Worm (Caenorhabditis elegans): ENCODE data around the gene T28F3.9.

T28F3.9 gene

ce11 chrIV:17316398-17316797 lies 8.1 kb downstream of the T28F3.9 start, which contains the start of gene C49C3.20:
Gene C49C3.20, minus strand, starts transcription at chrIV:17316498.
- TF ChIP-seq nhr-23 (tag; optimal IDR thresholded peaks at IDR 0.05) (no peak), hmg-11 (tag; optimal IDR thresholded peaks at IDR 0.05) (no peak), elt-3 (tag; optimal IDR thresholded peaks at IDR 0.05) (no peak), mdl-1 (tag; optimal IDR thresholded peaks at IDR 0.05) (no peak), tbx-2 (tag; optimal IDR thresholded peaks at IDR 0.05) (no peak), nfya-1 (tag; optimal IDR thresholded peaks at IDR 0.05; ENCODE audit: insufficient read depth) (no peak), ceh-9 (tag; optimal IDR thresholded peaks at IDR 0.05) (no peak), nhr-237 (tag; optimal IDR thresholded peaks at IDR 0.05) (no peak), egl-5 (tag; optimal IDR thresholded peaks at IDR 0.05) (no peak), lin-39 (tag; optimal IDR thresholded peaks at IDR 0.05) (no peak), nhr-25 (tag; optimal IDR thresholded peaks at IDR 0.05) (no peak), nhr-43 (tag; optimal IDR thresholded peaks at IDR 0.05; ENCODE audit: poor library complexity, severe bottlenecking) (no peak), lsy-12 (tag; optimal IDR thresholded peaks at IDR 0.05) (no peak), pha-4 (tag; optimal IDR thresholded peaks at IDR 0.05) (no peak), sea-2 (GFP tag; optimal IDR thresholded peaks at IDR 0.05) (no peak), zag-1 (tag; optimal IDR thresholded peaks at IDR 0.05) (no peak), nhr-67 (tag; optimal IDR thresholded peaks at IDR 0.05) (no peak), skn-1 (tag; optimal IDR thresholded peaks at IDR 0.05) (no peak), ama-1 (optimal IDR thresholded peaks at IDR 0.05) (no peak)

- TF ChIP-seq egl-5 (tag; optimal IDR thresholded peaks at IDR 0.05) = no peak
- TF ChIP-seq pqm-1 (tag; optimal IDR thresholded peaks at IDR 0.05) = peak; percentile 20
- TF ChIP-seq fos-1 (tag; optimal IDR thresholded peaks at IDR 0.05) = no peak
- no peak for TF ChIP-seq jun-1 (tag; optimal IDR thresholded peaks at IDR 0.05)
- TF ChIP-seq elt-2 (tag; optimal IDR thresholded peaks at IDR 0.05) = peak; percentile 70
These were observed 12.1 kb downstream of the T28F3.9 start, which contains the start of gene C49C3.4 for ce11 chrIV:17320445-17320844. Gene C49C3.4, plus strand, starts transcription at chrIV:17320795.

ce11 chrIV:17328834-17329233 lies 20.5 kb downstream of the T28F3.9 start, which contains the start of gene ceh-88:
Gene ceh-88, plus strand, starts transcription at chrIV:17329188.
- TF ChIP-seq R02D3.7 (tag; optimal IDR thresholded peaks at IDR 0.05) (no peak), ztf-11 (tag; optimal IDR thresholded peaks at IDR 0.05) (no peak), ama-1 (optimal IDR thresholded peaks at IDR 0.05) (peak; percentile 45), fkh-2 (tag; optimal IDR thresholded peaks at IDR 0.05) (no peak), elt-2 (tag; optimal IDR thresholded peaks at IDR 0.05) (peak; percentile 13), egl-5 (tag; optimal IDR thresholded peaks at IDR 0.05) (no peak), lsy-12 (tag; optimal IDR thresholded peaks at IDR 0.05) (no peak), ceh-28 (tag; optimal IDR thresholded peaks at IDR 0.05) (peak; percentile 25), ceh-82 (tag; optimal IDR thresholded peaks at IDR 0.05) (no peak), tbx-2 (tag; optimal IDR thresholded peaks at IDR 0.05) (no peak), eor-1 (tag; optimal IDR thresholded peaks at IDR 0.05) (no peak), ceh-16 (tag; optimal IDR thresholded peaks at IDR 0.05) (no peak), nfya-1 (tag; optimal IDR thresholded peaks at IDR 0.05; ENCODE audit: insufficient read depth) (no peak), nhr-23 (tag; optimal IDR thresholded peaks at IDR 0.05) (no peak), hmg-11 (tag; optimal IDR thresholded peaks at IDR 0.05) (peak; percentile 36), pha-4 (tag; optimal IDR thresholded peaks at IDR 0.05) (peak; percentile 17), nhr-237 (tag; optimal IDR thresholded peaks at IDR 0.05) (no peak), aly-2 (tag; optimal IDR thresholded peaks at IDR 0.05) (no peak), sea-2 (GFP tag; optimal IDR thresholded peaks at IDR 0.05) (peak; percentile 4)

- peak; percentile 56 for TF ChIP-seq hmg-11 (tag; optimal IDR thresholded peaks at IDR 0.05)
- TF ChIP-seq nfya-1 (tag; optimal IDR thresholded peaks at IDR 0.05; ENCODE audit: insufficient read depth) = peak; percentile 49
- TF ChIP-seq mml-1 (tag; optimal IDR thresholded peaks at IDR 0.05) = no peak
- peak; percentile 33 for TF ChIP-seq pha-4 (tag; optimal IDR thresholded peaks at IDR 0.05)
- no peak for TF ChIP-seq unc-39 (tag; optimal IDR thresholded peaks at IDR 0.05)
- peak; percentile 49 for TF ChIP-seq lin-15B (tag; optimal IDR thresholded peaks at IDR 0.05)
- no peak for TF ChIP-seq mdl-1 (tag; optimal IDR thresholded peaks at IDR 0.05)
These were observed 22.8 kb downstream of the T28F3.9 start, which contains the start of gene C49C3.6 for ce11 chrIV:17331100-17331577. Gene C49C3.6, plus strand, starts transcription at chrIV:17331527.

ce11 chrIV:17332261-17332660 lies 23.9 kb downstream of the T28F3.9 start, which contains the start of gene C49C3.7:
Gene C49C3.7, plus strand, starts transcription at chrIV:17332561.
- TF ChIP-seq unc-62 (GFP tag; optimal IDR thresholded peaks at IDR 0.05) (no peak), nhr-12 (tag; optimal IDR thresholded peaks at IDR 0.05) (no peak), nhr-237 (tag; optimal IDR thresholded peaks at IDR 0.05) (no peak), zag-1 (tag; optimal IDR thresholded peaks at IDR 0.05) (no peak), nhr-43 (tag; optimal IDR thresholded peaks at IDR 0.05; ENCODE audit: poor library complexity, severe bottlenecking) (no peak), elt-2 (tag; optimal IDR thresholded peaks at IDR 0.05) (no peak), elt-1 (tag; optimal IDR thresholded peaks at IDR 0.05) (no peak), nhr-28 (tag; optimal IDR thresholded peaks at IDR 0.05) (no peak), ceh-28 (tag; optimal IDR thresholded peaks at IDR 0.05) (no peak), nhr-67 (tag; optimal IDR thresholded peaks at IDR 0.05) (no peak), pha-4 (tag; optimal IDR thresholded peaks at IDR 0.05) (no peak), snpc-4 (tag; optimal IDR thresholded peaks at IDR 0.05) (no peak), nfya-1 (tag; optimal IDR thresholded peaks at IDR 0.05; ENCODE audit: insufficient read depth) (no peak)
